Worm (Caenorhabditis elegans) whole organism, L2 larva: ENCODE results near the gene F54C9.3.

Source experiments
- C34F6.9 ChIP-seq: fragments of 150-350 bp; optimal IDR thresholded peaks from 2 replicates; lab custom pipeline; 2014; ENCODE audit warnings: missing biosample characterization, missing genetic modification characterization
- F13H6.1 ChIP-seq: sonication (generic microtip); optimal IDR thresholded peaks from 2 replicates; lab custom pipeline; 2016; ENCODE audit warnings: missing genetic modification characterization, missing compliant biosample characterization
- Y55F3AM.14 ChIP-seq: fragments of 200-800 bp; sonication (Bioruptor generic); optimal IDR thresholded peaks from 2 replicates; lab custom pipeline; 2018; ENCODE audit warnings: mild to moderate bottlenecking, missing genetic modification characterization, missing compliant biosample characterization
- ZK546.5 ChIP-seq: sonication (generic microtip); optimal IDR thresholded peaks from 2 replicates; lab custom pipeline; 2017; ENCODE audit warnings: missing biosample characterization, missing genetic modification characterization
- alr-1 ChIP-seq: fragments of 150-350 bp; optimal IDR thresholded peaks from 2 replicates; lab custom pipeline; 2014; ENCODE audit warnings: missing biosample characterization, missing genetic modification characterization
- aly-2 ChIP-seq: fragments of 150-350 bp; optimal IDR thresholded peaks from 2 replicates; lab custom pipeline; 2014; ENCODE audit warnings: missing biosample characterization, missing genetic modification characterization
- blmp-1 ChIP-seq: sonication (generic microtip); optimal IDR thresholded peaks from 2 replicates; lab custom pipeline; 2017; ENCODE audit warnings: missing genetic modification characterization, mild to moderate bottlenecking, missing compliant biosample characterization, antibody characterized with exemption, moderate library complexity; ENCODE audit not compliant: insufficient read depth
- ceh-82 ChIP-seq: fragments of 150-350 bp; optimal IDR thresholded peaks from 2 replicates; lab custom pipeline; 2014; ENCODE audit warnings: missing biosample characterization, missing genetic modification characterization
- crh-2 ChIP-seq: sonication (generic microtip); optimal IDR thresholded peaks from 2 replicates; lab custom pipeline; 2017; ENCODE audit warnings: missing biosample characterization, missing genetic modification characterization
- dmd-4 ChIP-seq: sonication (generic microtip); optimal IDR thresholded peaks from 2 replicates; lab custom pipeline; 2017; ENCODE audit warnings: missing biosample characterization, missing genetic modification characterization
- elt-3 ChIP-seq: sonication (generic microtip); optimal IDR thresholded peaks from 2 replicates; lab custom pipeline; 2017; ENCODE audit warnings: missing biosample characterization, missing genetic modification characterization
- gmeb-1 ChIP-seq: fragments of 150-350 bp; optimal IDR thresholded peaks from 2 replicates; lab custom pipeline; 2014; ENCODE audit warnings: missing biosample characterization, missing genetic modification characterization
- lin-11 ChIP-seq: fragments of 150-350 bp; sonication (generic microtip); optimal IDR thresholded peaks from 2 replicates; lab custom pipeline; 2014; ENCODE audit warnings: missing biosample characterization, missing genetic modification characterization, inconsistent platforms, mixed read lengths
- lin-13 ChIP-seq: fragments of 150-350 bp; optimal IDR thresholded peaks from 2 replicates; lab custom pipeline; 2014; ENCODE audit warnings: missing biosample characterization, missing genetic modification reagents, missing genetic modification characterization
- lsy-2 ChIP-seq, 2 experiments: fragments of 150-350 bp in 1 of 2; sonication (generic microtip) in 1 of 2; optimal IDR thresholded peaks; 2 replicates each; lab custom pipeline; 2014 to 2017; ENCODE audit warnings: missing biosample characterization in 2 of 2, missing genetic modification characterization in 2 of 2
- mab-5 ChIP-seq: fragments of 150-350 bp; optimal IDR thresholded peaks from 2 replicates; lab custom pipeline; 2014; ENCODE audit warnings: missing biosample characterization, missing genetic modification characterization
- mbf-1 ChIP-seq: sonication (generic microtip); optimal IDR thresholded peaks from 2 replicates; lab custom pipeline; 2017; ENCODE audit warnings: missing biosample characterization, missing genetic modification characterization
- mdl-1 ChIP-seq, 2 experiments: fragments of 150-350 bp in 1 of 2; sonication (generic microtip) in 1 of 2; optimal IDR thresholded peaks; 2 replicates each; lab custom pipeline; 2017; ENCODE audit warnings: missing biosample characterization in 2 of 2, missing genetic modification characterization in 2 of 2
- nhr-10 ChIP-seq: sonication (generic microtip); optimal IDR thresholded peaks from 2 replicates; lab custom pipeline; 2017; ENCODE audit warnings: missing biosample characterization, missing genetic modification characterization
- nhr-11 ChIP-seq: fragments of 150-350 bp; optimal IDR thresholded peaks from 2 replicates; lab custom pipeline; 2014; ENCODE audit warnings: missing biosample characterization, missing genetic modification characterization
- nhr-12 ChIP-seq: fragments of 150-350 bp; optimal IDR thresholded peaks from 2 replicates; lab custom pipeline; 2014; ENCODE audit warnings: missing biosample characterization, missing genetic modification characterization
- nhr-129 ChIP-seq: fragments of 150-350 bp; optimal IDR thresholded peaks from 2 replicates; lab custom pipeline; 2014; ENCODE audit warnings: missing biosample characterization, missing genetic modification characterization
- nhr-21 ChIP-seq: fragments of 150-350 bp; optimal IDR thresholded peaks from 2 replicates; lab custom pipeline; 2014; ENCODE audit warnings: missing biosample characterization, missing genetic modification characterization
- nhr-23 ChIP-seq: fragments of 150-350 bp; optimal IDR thresholded peaks from 2 replicates; lab custom pipeline; 2014; ENCODE audit warnings: missing biosample characterization, missing genetic modification reagents, missing genetic modification characterization
- nhr-237 ChIP-seq: fragments of 150-350 bp; optimal IDR thresholded peaks from 2 replicates; lab custom pipeline; 2014; ENCODE audit warnings: missing biosample characterization, missing genetic modification characterization
- nhr-6 ChIP-seq: fragments of 150-350 bp; optimal IDR thresholded peaks from 2 replicates; lab custom pipeline; 2014; ENCODE audit warnings: missing biosample characterization, missing genetic modification characterization
- nhr-77 ChIP-seq: fragments of 150-350 bp; optimal IDR thresholded peaks from 2 replicates; lab custom pipeline; 2014; ENCODE audit warnings: missing biosample characterization, missing genetic modification characterization
- peb-1 ChIP-seq: fragments of 150-350 bp; optimal IDR thresholded peaks from 2 replicates; lab custom pipeline; 2014; ENCODE audit warnings: missing biosample characterization, missing genetic modification characterization
- skn-1 ChIP-seq: sonication (generic microtip); optimal IDR thresholded peaks from 2 replicates; lab custom pipeline; 2017; ENCODE audit warnings: missing biosample characterization, missing genetic modification characterization
- sma-3 ChIP-seq: sonication (generic microtip); optimal IDR thresholded peaks from 2 replicates; lab custom pipeline; 2016; ENCODE audit warnings: missing genetic modification reagents, missing genetic modification characterization, missing compliant biosample characterization
- sma-9 ChIP-seq, 2 experiments: fragments of 150-350 bp in 1 of 2; sonication (generic microtip) in 1 of 2; optimal IDR thresholded peaks; 2 replicates each; lab custom pipeline; 2014 to 2016; ENCODE audit warnings: missing genetic modification characterization in 2 of 2, mild to moderate bottlenecking in 1 of 2, missing biosample characterization in 1 of 2, missing compliant biosample characterization in 1 of 2, missing genetic modification reagents in 1 of 2, moderate library complexity in 1 of 2
- snpc-4 ChIP-seq: fragments of 150-350 bp; optimal IDR thresholded peaks from 2 replicates; lab custom pipeline; 2014; ENCODE audit warnings: missing biosample characterization, missing genetic modification characterization
- unc-39 ChIP-seq: fragments of 150-350 bp; optimal IDR thresholded peaks from 2 replicates; lab custom pipeline; 2014; ENCODE audit warnings: missing biosample characterization, missing genetic modification characterization
- unc-55 ChIP-seq: fragments of 150-350 bp; sonication (generic microtip); optimal IDR thresholded peaks from 3 replicates; lab custom pipeline; 2014; ENCODE audit warnings: missing biosample characterization, missing genetic modification reagents, missing genetic modification characterization
- unc-62 ChIP-seq: fragments of 150-350 bp; optimal IDR thresholded peaks from 2 replicates; lab custom pipeline; 2014; ENCODE audit warnings: missing biosample characterization, missing genetic modification reagents, missing genetic modification characterization
- zag-1 ChIP-seq: fragments of 150-350 bp; optimal IDR thresholded peaks from 2 replicates; lab custom pipeline; 2014; ENCODE audit warnings: missing biosample characterization, missing genetic modification characterization
- ztf-1 ChIP-seq: fragments of 200-800 bp; sonication (Bioruptor generic); conservative IDR thresholded peaks from 2 replicates; pipeline ENCODE4 v1.3.6; 2022; ENCODE audit warnings: missing genetic modification characterization, missing compliant biosample characterization
- ztf-11 ChIP-seq: sonication (generic microtip); optimal IDR thresholded peaks from 2 replicates; lab custom pipeline; 2017; ENCODE audit warnings: missing biosample characterization, missing genetic modification characterization
- ztf-4 ChIP-seq: fragments of 150-350 bp; optimal IDR thresholded peaks from 2 replicates; lab custom pipeline; 2014; ENCODE audit warnings: missing biosample characterization, missing genetic modification characterization

F54C9.3 gene

ce11 chrII:8575184-8575583 lies 8.5 kb upstream of the F54C9.3 start, which contains the start of gene puf-5:
Gene puf-5 (plus strand): TSS chrII:8575541.
- TF ChIP-seq peb-1 (tag; lab: Kevin White, UChicago) (no peak), crh-2 (tag; lab: Kevin White, UChicago) (no peak), mab-5 (no peak), gmeb-1 (tag; lab: Kevin White, UChicago) (no peak), nhr-237 (tag; lab: Kevin White, UChicago) (no peak), lsy-2 (tag; optimal IDR thresholded peaks at IDR 0.05; lab: Kevin White, UChicago) (no peak), Y55F3AM.14 (GFP tag; lab: Kevin White, UChicago) (no peak), nhr-21 (tag; lab: Kevin White, UChicago) (no peak), alr-1 (tag; lab: Kevin White, UChicago) (no peak), blmp-1 (tag; lab: Kevin White, UChicago) (no peak)

DNA sequence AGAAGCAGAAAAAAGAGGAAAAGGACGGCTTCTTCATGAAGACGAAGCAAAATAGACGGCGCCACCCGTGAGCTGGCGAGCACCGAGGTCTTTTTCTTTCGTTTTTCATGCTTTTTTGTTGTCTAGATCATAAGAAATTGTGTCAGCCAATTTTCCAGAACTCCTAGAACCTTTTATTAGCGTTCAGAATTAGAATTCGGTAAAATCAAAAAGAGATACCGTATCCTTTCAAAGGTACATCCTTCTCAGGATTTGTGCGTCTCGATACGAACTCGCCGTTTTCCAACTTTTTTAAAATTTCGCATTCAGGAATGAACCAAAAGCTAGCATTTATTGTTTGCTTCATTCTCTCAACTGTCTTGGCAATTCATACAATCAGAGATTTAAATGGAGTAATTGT lies 6.4 kb upstream of the F54C9.3 start, which contains the start of gene F54C9.7:
TSS of gene F54C9.7 (plus strand) at position 301 of the 400 bp plus-strand sequence.
- TF ChIP-seq lin-13 (GFP tag; lab: Kevin White, UChicago) (no peak), mab-5 (no peak), unc-55 (GFP tag; lab: Kevin White, UChicago) (peak; percentile 26)

ce11 chrII:8570977-8571376 lies 4.3 kb upstream of the F54C9.3 start, which contains the start of gene bcs-1:
Gene bcs-1 (plus strand): TSS chrII:8571085.
- TF ChIP-seq F13H6.1 (tag; lab: Kevin White, UChicago) = no peak
- no peak for TF ChIP-seq mdl-1 (tag; optimal IDR thresholded peaks at IDR 0.05; lab: Kevin White, UChicago)
- TF ChIP-seq sma-9 (GFP tag; optimal IDR thresholded peaks at IDR 0.05; lab: Kevin White, UChicago) = no peak
- TF ChIP-seq sma-9 (tag; optimal IDR thresholded peaks at IDR 0.05; lab: Kevin White, UChicago) = no peak
- no peak for TF ChIP-seq C34F6.9 (tag; lab: Kevin White, UChicago)
- TF ChIP-seq mab-5 = no peak
- no peak for TF ChIP-seq ceh-82 (tag; lab: Kevin White, UChicago)
- no peak for TF ChIP-seq ztf-4 (tag; lab: Kevin White, UChicago)
- no peak for TF ChIP-seq lin-13 (GFP tag; lab: Kevin White, UChicago)
- TF ChIP-seq ztf-11 (tag; lab: Kevin White, UChicago) = no peak
- no peak for TF ChIP-seq nhr-77 (tag; lab: Kevin White, UChicago)
- TF ChIP-seq ztf-1 (GFP tag; lab: Robert Waterston, UW) = no peak
- TF ChIP-seq ZK546.5 = no peak
- TF ChIP-seq sma-3 (GFP tag; lab: Kevin White, UChicago) = no peak
- TF ChIP-seq elt-3 = no peak
- no peak for TF ChIP-seq mbf-1 (tag; lab: Kevin White, UChicago)
- no peak for TF ChIP-seq snpc-4
- no peak for TF ChIP-seq nhr-11 (tag; lab: Kevin White, UChicago)
- TF ChIP-seq gmeb-1 (tag; lab: Kevin White, UChicago) = no peak
- TF ChIP-seq unc-55 (GFP tag; lab: Kevin White, UChicago) = no peak

ce11 chrII:8569038-8569977 lies 2.7 kb upstream of the F54C9.3 start, which contains the start of the genes col-38 and rpl-5:
Gene col-38 (minus strand): TSS chrII:8569088.
Gene rpl-5 (plus strand): TSS chrII:8569927.
- TF ChIP-seq ZK546.5 = peak; percentile 96
- TF ChIP-seq skn-1 (tag; lab: Kevin White, UChicago) = no peak
- TF ChIP-seq zag-1 (tag; lab: Kevin White, UChicago) = peak; percentile 71
- TF ChIP-seq Y55F3AM.14 (GFP tag; lab: Kevin White, UChicago) = peak; percentile 15
- peak; percentile 33 for TF ChIP-seq blmp-1 (tag; lab: Kevin White, UChicago)
- TF ChIP-seq nhr-6 (tag; lab: Kevin White, UChicago) = peak; percentile 71
- TF ChIP-seq nhr-12 (tag; lab: Kevin White, UChicago) = peak; percentile 52
- peak; percentile 93 to 99 for TF ChIP-seq lsy-2 (tag; optimal IDR thresholded peaks at IDR 0.05; lab: Kevin White, UChicago)
- no peak for TF ChIP-seq unc-62 (GFP tag; lab: Kevin White, UChicago)
- TF ChIP-seq gmeb-1 (tag; lab: Kevin White, UChicago) = peak; percentile 97
- peak; percentile 98 for TF ChIP-seq C34F6.9 (tag; lab: Kevin White, UChicago)
- no peak for TF ChIP-seq aly-2 (tag; lab: Kevin White, UChicago)
- TF ChIP-seq crh-2 (tag; lab: Kevin White, UChicago) = peak; percentile 96
- peak; percentile 38 for TF ChIP-seq nhr-237 (tag; lab: Kevin White, UChicago)
- TF ChIP-seq lin-13 (GFP tag; lab: Kevin White, UChicago) = peak; percentile 88
- peak; percentile 92 for TF ChIP-seq nhr-129 (tag; lab: Kevin White, UChicago)
- TF ChIP-seq ceh-82 (tag; lab: Kevin White, UChicago) = no peak
- peak; percentile 95 for TF ChIP-seq lin-11 (tag; lab: Kevin White, UChicago)
- no peak for TF ChIP-seq mbf-1 (tag; lab: Kevin White, UChicago)
- TF ChIP-seq unc-39 = no peak
- peak; percentile 80 for TF ChIP-seq snpc-4
- TF ChIP-seq F13H6.1 (tag; lab: Kevin White, UChicago) = peak; percentile 88
- TF ChIP-seq nhr-10 = no peak
- no peak for TF ChIP-seq alr-1 (tag; lab: Kevin White, UChicago)
- peak; percentile 42 for TF ChIP-seq mab-5
- TF ChIP-seq mdl-1 (tag; optimal IDR thresholded peaks at IDR 0.05; lab: Kevin White, UChicago) = peak in 1 of 2 experiments; percentile 51
- no peak for TF ChIP-seq peb-1 (tag; lab: Kevin White, UChicago)
- peak; percentile 88 for TF ChIP-seq sma-3 (GFP tag; lab: Kevin White, UChicago)
- TF ChIP-seq sma-9 (GFP tag; optimal IDR thresholded peaks at IDR 0.05; lab: Kevin White, UChicago) = peak; percentile 79
- no peak for TF ChIP-seq sma-9 (tag; optimal IDR thresholded peaks at IDR 0.05; lab: Kevin White, UChicago)
- no peak for TF ChIP-seq dmd-4
- TF ChIP-seq nhr-23 (tag; lab: Kevin White, UChicago) = no peak
- no peak for TF ChIP-seq nhr-11 (tag; lab: Kevin White, UChicago)
- TF ChIP-seq unc-55 (GFP tag; lab: Kevin White, UChicago) = peak; percentile 97
- TF ChIP-seq elt-3 = no peak
